Worm (Caenorhabditis elegans): ENCODE measurements around the gene F19B2.6.

The F19B2.6 gene

ce11 chrV:20162290-20163104 lies 4.2 kb downstream of the F19B2.6 start (continued):
- TF ChIP-seq nhr-90 (tag; optimal IDR thresholded peaks at IDR 0.05): peak; percentile 72
- TF ChIP-seq nhr-80 (tag; optimal IDR thresholded peaks at IDR 0.05): peak; percentile 16
- peak; percentile 4; the same call in 1 of the 2 replicates for TF ChIP-seq pbrm-1 (GFP tag; IDR thresholded peaks at IDR 0.05)
- TF ChIP-seq aptf-2 (GFP tag; conservative IDR thresholded peaks at IDR 0.05): no peak
- TF ChIP-seq bed-2 (GFP tag; IDR thresholded peaks at IDR 0.05): no peak
- no peak for TF ChIP-seq nhr-27 (tag; optimal IDR thresholded peaks at IDR 0.05)
- no peak for TF ChIP-seq ztf-22 (GFP tag; optimal IDR thresholded peaks at IDR 0.05)
- TF ChIP-seq cebp-2 (GFP tag; IDR thresholded peaks at IDR 0.05): no peak
- no peak for TF ChIP-seq sea-2 (GFP tag; IDR thresholded peaks at IDR 0.05)
- no peak for TF ChIP-seq hmg-1.2 (GFP tag; IDR thresholded peaks at IDR 0.05)
- TF ChIP-seq Y53G8AR.9 (GFP tag; conservative IDR thresholded peaks at IDR 0.05): peak; percentile 81
- TF ChIP-seq madf-10 (tag; optimal IDR thresholded peaks at IDR 0.05): peak; percentile 44
- TF ChIP-seq madf-3 (GFP tag; IDR thresholded peaks at IDR 0.05): 0 out of 2 replicates have a peak, but pooled peaks have one; percentile 66
- no peak for TF ChIP-seq akir-1 (GFP tag; optimal IDR thresholded peaks at IDR 0.05)
- TF ChIP-seq cebp-1 (GFP tag; IDR thresholded peaks at IDR 0.05): peak; percentile 70
- peak; percentile 85 for TF ChIP-seq cebp-1 (tag; optimal IDR thresholded peaks at IDR 0.05)
- TF ChIP-seq hlh-12 (tag; optimal IDR thresholded peaks at IDR 0.05): no peak
- TF ChIP-seq die-1 (tag; optimal IDR thresholded peaks at IDR 0.05): no peak
- TF ChIP-seq nfya-1 (tag; optimal IDR thresholded peaks at IDR 0.05; ENCODE audit: borderline replicate concordance, insufficient read depth): no peak
- TF ChIP-seq ceh-27 (GFP tag; optimal IDR thresholded peaks at IDR 0.05): no peak
- TF ChIP-seq Y56A3A.18 (GFP tag; IDR thresholded peaks at IDR 0.05): peak; percentile 6
- TF ChIP-seq B0336.3 (GFP tag; IDR thresholded peaks at IDR 0.05): peak; percentile 68

ce11 chrV:20163105-20163449 lies 4.8 kb downstream of the F19B2.6 start:
- no peak; the same call in 1 of the 2 replicates for TF ChIP-seq pbrm-1 (GFP tag; IDR thresholded peaks at IDR 0.05)
- no peak for TF ChIP-seq F57C9.4 (tag; optimal IDR thresholded peaks at IDR 0.05)
- peak; percentile 76 for TF ChIP-seq ama-1 (optimal IDR thresholded peaks at IDR 0.05)
- TF ChIP-seq ama-1 (GFP tag; optimal IDR thresholded peaks at IDR 0.05): no peak
- no peak for TF ChIP-seq ceh-100 (GFP tag; IDR thresholded peaks at IDR 0.05)
- TF ChIP-seq hmg-20 (GFP tag; IDR thresholded peaks at IDR 0.05): 0 out of 2 replicates have a peak, but pooled peaks have one; percentile 7
- 0 out of 2 replicates have a peak, but pooled peaks have one; percentile 20 for TF ChIP-seq ekl-4 (GFP tag; IDR thresholded peaks at IDR 0.05)
- TF ChIP-seq pha-4 (tag; optimal IDR thresholded peaks at IDR 0.05): no peak
- TF ChIP-seq C06A6.2 (GFP tag; conservative IDR thresholded peaks at IDR 0.05): peak; percentile 41; the same call in 1 of the 2 replicates
- TF ChIP-seq B0336.3 (GFP tag; IDR thresholded peaks at IDR 0.05): peak; percentile 6; the same call in 1 of the 2 replicates
- peak; percentile 69 for TF ChIP-seq Y95B8A.8 (GFP tag; IDR thresholded peaks at IDR 0.05)
- peak; percentile 87 for TF ChIP-seq Y53G8AR.9 (GFP tag; conservative IDR thresholded peaks at IDR 0.05)
- TF ChIP-seq rec-8 (tag; optimal IDR thresholded peaks at IDR 0.05): no peak
- peak; percentile 42; the same call in 1 of the 2 replicates for TF ChIP-seq dox-1 (GFP tag; IDR thresholded peaks at IDR 0.05)
- TF ChIP-seq sptf-2 (GFP tag; optimal IDR thresholded peaks at IDR 0.05): no peak
- 0 out of 2 replicates have a peak, but pooled peaks have one; percentile 11 for TF ChIP-seq ceh-40 (GFP tag; IDR thresholded peaks at IDR 0.05)
- no peak for TF ChIP-seq attf-5 (GFP tag; optimal IDR thresholded peaks at IDR 0.05)
- TF ChIP-seq ceh-58 (GFP tag; IDR thresholded peaks at IDR 0.05): no peak
- TF ChIP-seq F55B11.4 (tag; optimal IDR thresholded peaks at IDR 0.05; ENCODE audit: borderline replicate concordance, insufficient read depth): no peak
- no peak for TF ChIP-seq lin-26 (GFP tag; IDR thresholded peaks at IDR 0.05)
- no peak for TF ChIP-seq B0019.2 (GFP tag; conservative IDR thresholded peaks at IDR 0.05)
- no peak for TF ChIP-seq mel-28 (tag; optimal IDR thresholded peaks at IDR 0.05; ENCODE audit: borderline replicate concordance)
- no peak for TF ChIP-seq ztf-25 (GFP tag; IDR thresholded peaks at IDR 0.05)
- TF ChIP-seq Y56A3A.18 (GFP tag; IDR thresholded peaks at IDR 0.05): peak; percentile 7; the same call in 1 of the 2 replicates
- TF ChIP-seq zim-3 (tag; optimal IDR thresholded peaks at IDR 0.05): peak; percentile 8
- TF ChIP-seq K11D2.4 (GFP tag; IDR thresholded peaks at IDR 0.05): 0 out of 2 replicates have a peak, but pooled peaks have one; percentile 36
